Fruit fly (Drosophila melanogaster) whole organism, embryonic: ENCODE data around the gene CG8312.
A peak's percentile ranks its signal among the peaks of the same experiment; 100 is the strongest.

Experiments
- BtbVII ChIP-seq: fragments of 200-800 bp; sonication (Bioruptor generic); optimal IDR thresholded peaks from 3 replicates; lab custom pipeline; 2017; ENCODE audit warnings: missing biosample characterization, mild to moderate bottlenecking, missing genetic modification characterization
- CG10654 ChIP-seq: fragments of 200-800 bp; sonication (Bioruptor generic); optimal IDR thresholded peaks from 2 replicates; lab custom pipeline; 2016; ENCODE audit warnings: missing biosample characterization, missing genetic modification characterization
- CG12104 ChIP-seq: fragments of 200-800 bp; sonication (Bioruptor generic); optimal IDR thresholded peaks from 3 replicates; lab custom pipeline; 2016; ENCODE audit warnings: missing biosample characterization, missing genetic modification characterization
- CG12219 ChIP-seq: fragments of 200-800 bp; sonication (Bioruptor generic); optimal IDR thresholded peaks from 3 replicates; lab custom pipeline; 2018; ENCODE audit warnings: missing biosample characterization, mild to moderate bottlenecking, missing genetic modification characterization
- CG12659 ChIP-seq: fragments of 200-800 bp; sonication (Bioruptor generic); optimal IDR thresholded peaks from 3 replicates; lab custom pipeline; 2017; ENCODE audit warnings: mild to moderate bottlenecking, missing biosample characterization, missing genetic modification reagents, missing genetic modification characterization
- CG15011 ChIP-seq: fragments of 200-800 bp; sonication (Bioruptor generic); optimal IDR thresholded peaks from 3 replicates; lab custom pipeline; 2018; ENCODE audit warnings: missing biosample characterization, mild to moderate bottlenecking, missing genetic modification characterization
- CG17186 ChIP-seq: fragments of 200-800 bp; sonication (Bioruptor generic); optimal IDR thresholded peaks from 3 replicates; lab custom pipeline; 2017; ENCODE audit warnings: missing biosample characterization, missing genetic modification reagents, missing genetic modification characterization
- CG17359 ChIP-seq: fragments of 200-800 bp; sonication (Bioruptor generic); optimal IDR thresholded peaks from 3 replicates; lab custom pipeline; 2018; ENCODE audit warnings: missing biosample characterization, mild to moderate bottlenecking, missing genetic modification characterization, moderate library complexity
- CG17612 ChIP-seq: fragments of 200-800 bp; sonication (Bioruptor generic); IDR thresholded peaks from 2 replicates; pipeline ENCODE4 v1.3.6; 2022; ENCODE audit warnings: missing biosample characterization, missing genetic modification characterization
- CG17912 ChIP-seq: fragments of 200-800 bp; sonication (Bioruptor generic); optimal IDR thresholded peaks from 2 replicates; lab custom pipeline; 2018; ENCODE audit warnings: missing biosample characterization, mild to moderate bottlenecking, missing genetic modification characterization
- CG3065 ChIP-seq: fragments of 200-800 bp; sonication (Bioruptor generic); optimal IDR thresholded peaks from 2 replicates; lab custom pipeline; 2016; ENCODE audit warnings: missing biosample characterization, missing genetic modification characterization
- CG31388 ChIP-seq: fragments of 200-800 bp; sonication (Bioruptor generic); optimal IDR thresholded peaks from 2 replicates; lab custom pipeline; 2016; ENCODE audit warnings: missing biosample characterization, missing genetic modification characterization
- CG3726 ChIP-seq: fragments of 200-800 bp; sonication (Bioruptor generic); IDR thresholded peaks from 3 replicates; pipeline ENCODE4, ENCODE4 v1.3.6; 2022; ENCODE audit warnings: missing biosample characterization, missing genetic modification characterization
- CG3838 ChIP-seq: fragments of 200-800 bp; sonication (Bioruptor generic); optimal IDR thresholded peaks from 3 replicates; lab custom pipeline; 2016; ENCODE audit warnings: missing biosample characterization, missing genetic modification characterization
- CG4328 ChIP-seq: fragments of 200-800 bp; sonication (Bioruptor generic); optimal IDR thresholded peaks from 3 replicates; lab custom pipeline; 2017; ENCODE audit warnings: missing biosample characterization, missing genetic modification reagents, missing genetic modification characterization
- CG4854 ChIP-seq: fragments of 200-800 bp; sonication (Bioruptor generic); optimal IDR thresholded peaks from 2 replicates; lab custom pipeline; 2016; ENCODE audit warnings: missing biosample characterization, missing genetic modification characterization, inconsistent platforms
- CG6689 ChIP-seq: fragments of 200-800 bp; sonication (Bioruptor generic); IDR thresholded peaks from 2 replicates; pipeline ENCODE4 v1.3.6; 2022; ENCODE audit warnings: missing biosample characterization, missing genetic modification characterization
- Camta ChIP-seq: fragments of 200-800 bp; sonication (Bioruptor generic); optimal IDR thresholded peaks from 2 replicates; lab custom pipeline; 2016; ENCODE audit warnings: missing biosample characterization, missing genetic modification characterization
- ERR ChIP-seq: fragments of 200-800 bp; sonication (Bioruptor generic); optimal IDR thresholded peaks from 2 replicates; lab custom pipeline; 2016; ENCODE audit warnings: missing biosample characterization, missing genetic modification characterization
- Elba2 ChIP-seq: fragments of 200-800 bp; sonication (Bioruptor generic); optimal IDR thresholded peaks from 3 replicates; lab custom pipeline; 2016; ENCODE audit warnings: missing biosample characterization, missing genetic modification characterization
- Gsc ChIP-seq: fragments of 200-800 bp; sonication (Bioruptor generic); IDR thresholded peaks from 2 replicates; pipeline ENCODE4 v1.3.6; 2022; ENCODE audit warnings: missing biosample characterization, missing genetic modification characterization
- HmgZ ChIP-seq: fragments of 200-800 bp; sonication (Bioruptor generic); optimal IDR thresholded peaks from 2 replicates; lab custom pipeline; 2018; ENCODE audit warnings: missing biosample characterization, mild to moderate bottlenecking, missing genetic modification characterization
- Meics ChIP-seq: fragments of 200-800 bp; sonication (Bioruptor generic); optimal IDR thresholded peaks from 2 replicates; lab custom pipeline; 2017; ENCODE audit warnings: missing biosample characterization, mild to moderate bottlenecking, missing genetic modification characterization
- Oaz ChIP-seq: fragments of 200-800 bp; sonication (Bioruptor generic); IDR thresholded peaks from 2 replicates; pipeline ENCODE4 v1.3.6; 2022; ENCODE audit warnings: missing biosample characterization, missing genetic modification characterization
- Opbp ChIP-seq: fragments of 200-800 bp; sonication (Bioruptor generic); IDR thresholded peaks from 3 replicates; pipeline ENCODE4 v1.3.6; 2022; ENCODE audit warnings: missing biosample characterization, missing genetic modification characterization; ENCODE audit not compliant: partially characterized antibody
- Optix ChIP-seq: fragments of 200-800 bp; sonication (Bioruptor generic); IDR thresholded peaks from 3 replicates; pipeline ENCODE4 v1.3.6; 2022; ENCODE audit warnings: missing biosample characterization, missing genetic modification characterization
- Pdp1 ChIP-seq, 2 experiments: fragments of 200-800 bp; sonication (Bioruptor generic); optimal IDR thresholded peaks; 3 replicates each; lab custom pipeline; 2016; ENCODE audit warnings: missing biosample characterization in 2 of 2, missing genetic modification characterization in 2 of 2, mild to moderate bottlenecking in 1 of 2, moderate library complexity in 1 of 2
- Side ChIP-seq: fragments of 200-800 bp; sonication (Bioruptor generic); optimal IDR thresholded peaks from 2 replicates; lab custom pipeline; 2016; ENCODE audit warnings: missing biosample characterization, missing genetic modification characterization
- Six4 ChIP-seq: fragments of 200-800 bp; sonication (Bioruptor generic); optimal IDR thresholded peaks from 2 replicates; lab custom pipeline; 2016; ENCODE audit warnings: missing biosample characterization, missing genetic modification characterization
- Tbp ChIP-seq: fragments of >200 bp; optimal IDR thresholded peaks from 2 replicates; lab custom pipeline; 2018; ENCODE audit warnings: missing biosample characterization, missing genetic modification characterization
- ac ChIP-seq: fragments of 200-800 bp; sonication (Bioruptor generic); optimal IDR thresholded peaks from 3 replicates; lab custom pipeline; 2017; ENCODE audit warnings: missing biosample characterization, mild to moderate bottlenecking, missing genetic modification characterization
- ash1 ChIP-seq: fragments of 200-800 bp; sonication (Bioruptor generic); optimal IDR thresholded peaks from 2 replicates; lab custom pipeline; 2018; ENCODE audit warnings: missing biosample characterization, mild to moderate bottlenecking, missing genetic modification characterization
- az2 ChIP-seq: fragments of 200-800 bp; sonication (Bioruptor generic); optimal IDR thresholded peaks from 3 replicates; lab custom pipeline; 2016; ENCODE audit warnings: missing biosample characterization, missing genetic modification characterization
- bbx ChIP-seq: fragments of 200-800 bp; sonication (Bioruptor generic); IDR thresholded peaks from 2 replicates; pipeline ENCODE4 v1.3.6; 2022; ENCODE audit warnings: missing biosample characterization, missing genetic modification characterization; ENCODE audit not compliant: partially characterized antibody
- cas ChIP-seq: fragments of 200-800 bp; sonication (Bioruptor generic); IDR thresholded peaks from 2 replicates; pipeline ENCODE4 v1.3.6; 2022; ENCODE audit warnings: missing biosample characterization, missing genetic modification characterization
- cg ChIP-seq: fragments of 200-800 bp; sonication (Bioruptor generic); optimal IDR thresholded peaks from 3 replicates; lab custom pipeline; 2019; ENCODE audit warnings: missing biosample characterization, mild to moderate bottlenecking, missing genetic modification characterization, moderate library complexity
- chn ChIP-seq: fragments of 200-800 bp; sonication (Bioruptor generic); optimal IDR thresholded peaks from 2 replicates; lab custom pipeline; 2016; ENCODE audit warnings: missing biosample characterization, missing genetic modification characterization
- croc ChIP-seq: fragments of 200-800 bp; sonication (Bioruptor generic); conservative IDR thresholded peaks from 3 replicates; pipeline ENCODE4 v1.3.6; 2022; ENCODE audit warnings: missing biosample characterization, missing genetic modification characterization
- crp ChIP-seq, 2 experiments: fragments of 200-800 bp; sonication (Bioruptor generic); optimal IDR thresholded peaks; 2 replicates in 1 of 2; 3 replicates in 1 of 2; lab custom pipeline; 2017; ENCODE audit warnings: missing biosample characterization in 2 of 2, missing genetic modification characterization in 2 of 2, mild to moderate bottlenecking in 1 of 2, moderate library complexity in 1 of 2
- dan ChIP-seq: fragments of 200-800 bp; sonication (Bioruptor generic); IDR thresholded peaks from 2 replicates; pipeline ENCODE4 v1.3.6; 2022; ENCODE audit warnings: missing biosample characterization, missing genetic modification characterization
- dati ChIP-seq: fragments of 200-800 bp; sonication (Bioruptor generic); IDR thresholded peaks from 2 replicates; pipeline ENCODE4 v1.3.6; 2022; ENCODE audit warnings: missing biosample characterization, missing genetic modification characterization
- emc ChIP-seq: fragments of 200-800 bp; sonication (Bioruptor generic); optimal IDR thresholded peaks from 2 replicates; lab custom pipeline; 2016; ENCODE audit warnings: missing biosample characterization, missing genetic modification characterization
- hb ChIP-seq: fragments of 200-800 bp; sonication (Bioruptor generic); IDR thresholded peaks from 3 replicates; pipeline ENCODE4 v1.3.6; 2022; ENCODE audit warnings: missing biosample characterization, missing genetic modification characterization; ENCODE audit not compliant: partially characterized antibody
- lola ChIP-seq, 3 experiments: fragments of >200 bp in 2 of 3; fragments of 200-800 bp in 1 of 3; sonication (Bioruptor generic) in 1 of 3; optimal IDR thresholded peaks; 2 replicates each; lab custom pipeline; 2017 to 2019; ENCODE audit warnings: missing biosample characterization in 3 of 3, missing genetic modification characterization in 3 of 3, mild to moderate bottlenecking in 1 of 3, moderate library complexity in 1 of 3
- pfk ChIP-seq: fragments of 200-800 bp; sonication (Bioruptor generic); optimal IDR thresholded peaks from 2 replicates; lab custom pipeline; 2018; ENCODE audit warnings: missing biosample characterization, mild to moderate bottlenecking, missing genetic modification characterization, moderate library complexity
- pzg ChIP-seq: fragments of 200-800 bp; sonication (Bioruptor generic); optimal IDR thresholded peaks from 3 replicates; lab custom pipeline; 2018; ENCODE audit warnings: missing biosample characterization, mild to moderate bottlenecking, missing genetic modification characterization, moderate library complexity
- slp2 ChIP-seq: fragments of 200-800 bp; sonication (Bioruptor generic); optimal IDR thresholded peaks from 2 replicates; lab custom pipeline; 2016; ENCODE audit warnings: missing biosample characterization, missing genetic modification characterization
- sob ChIP-seq: fragments of 200-800 bp; sonication (Bioruptor generic); IDR thresholded peaks from 2 replicates; pipeline ENCODE4 v1.3.6; 2022; ENCODE audit warnings: missing biosample characterization, missing genetic modification characterization
- unpg ChIP-seq: fragments of 200-800 bp; sonication (Bioruptor generic); optimal IDR thresholded peaks from 3 replicates; lab custom pipeline; 2018; ENCODE audit warnings: missing biosample characterization, mild to moderate bottlenecking, missing genetic modification characterization, moderate library complexity

Gene CG8312

dm6 chr3R:9563240-9563992, 27.7 kb upstream of the CG8312 start, which contains the start of the genes CG9393 and Vps45 (continued):
- TF ChIP-seq cas (GFP tag; lab: Robert Waterston, UW), result 0 out of 2 replicates have a peak, but pooled peaks have one; percentile 36
- peak; percentile 0 for TF ChIP-seq CG17912
- peak; percentile 60 for TF ChIP-seq CG17186
- TF ChIP-seq CG17612, result no peak
- no peak for TF ChIP-seq dati (GFP tag; lab: Robert Waterston, UW)
- TF ChIP-seq CG12659 (GFP tag; lab: Kevin White, UChicago), result peak; percentile 78
- TF ChIP-seq ash1 (GFP tag; lab: Kevin White, UChicago), result no peak
- TF ChIP-seq ERR (GFP tag; lab: Kevin White, UChicago), result no peak
- TF ChIP-seq dan, result no peak
- peak; percentile 28 to 82 for TF ChIP-seq crp (GFP tag; optimal IDR thresholded peaks at IDR 0.05; lab: Kevin White, UChicago)
- TF ChIP-seq CG31388 (GFP tag; lab: Kevin White, UChicago), result peak; percentile 13
- peak; percentile 48 for TF ChIP-seq az2 (GFP tag; lab: Kevin White, UChicago)
- TF ChIP-seq slp2 (GFP tag; lab: Kevin White, UChicago), result no peak
- TF ChIP-seq emc (GFP tag; lab: Kevin White, UChicago), result peak; percentile 37
- no peak for TF ChIP-seq unpg (GFP tag; lab: Kevin White, UChicago)
- no peak for TF ChIP-seq ac (GFP tag; lab: Kevin White, UChicago)
- peak; percentile 41 for TF ChIP-seq CG17359 (tag; lab: Kevin White, UChicago)
- peak; percentile 16 for TF ChIP-seq CG4328 (GFP tag; lab: Kevin White, UChicago)
- 0 out of 3 replicates have a peak, but pooled peaks have one; percentile 23 for TF ChIP-seq croc (GFP tag; lab: Robert Waterston, UW)
- TF ChIP-seq pzg, result peak; percentile 80
- TF ChIP-seq chn (GFP tag; lab: Kevin White, UChicago), result peak; percentile 83
- no peak for TF ChIP-seq CG12219 (GFP tag; lab: Kevin White, UChicago)
- peak; percentile 18 for TF ChIP-seq Tbp (GFP tag; lab: Kevin White, UChicago)
- peak; percentile 23 for TF ChIP-seq Side
- peak; percentile 75 for TF ChIP-seq HmgZ (tag; lab: Kevin White, UChicago)
- 0 out of 2 replicates have a peak, but pooled peaks have one; percentile 55 for TF ChIP-seq CG6689 (GFP tag; lab: Robert Waterston, UW)
- no peak for TF ChIP-seq CG15011 (GFP tag; lab: Kevin White, UChicago)
- no peak for TF ChIP-seq CG3838 (GFP tag; lab: Kevin White, UChicago)
- TF ChIP-seq Camta (GFP tag; lab: Kevin White, UChicago), result peak; percentile 54
- peak; percentile 43 for TF ChIP-seq CG4854 (GFP tag; lab: Kevin White, UChicago)
- TF ChIP-seq CG10654, result peak; percentile 59
- no peak for TF ChIP-seq Gsc
- peak; percentile 27 for TF ChIP-seq CG12104 (GFP tag; lab: Kevin White, UChicago)
- TF ChIP-seq Opbp, result peak; percentile 90
- TF ChIP-seq pfk (GFP tag; lab: Kevin White, UChicago), result no peak
- TF ChIP-seq sob, result peak; percentile 71; the same call in 1 of the 2 replicates
- no peak for TF ChIP-seq Oaz
- TF ChIP-seq Six4, result peak; percentile 31
- no peak for TF ChIP-seq Meics (GFP tag; lab: Kevin White, UChicago)
- no peak for TF ChIP-seq CG3726 (GFP tag; lab: Robert Waterston, UW)
- peak in 1 of 3 experiments; percentile 56 for TF ChIP-seq lola (GFP tag; optimal IDR thresholded peaks at IDR 0.05; lab: Kevin White, UChicago)
- TF ChIP-seq CG3065 (GFP tag; lab: Kevin White, UChicago), result peak; percentile 48
- TF ChIP-seq BtbVII (GFP tag; lab: Kevin White, UChicago), result no peak
- peak; percentile 13 for TF ChIP-seq Elba2 (GFP tag; lab: Kevin White, UChicago)
- peak; percentile 92 for TF ChIP-seq bbx
- peak; percentile 68 to 94 for TF ChIP-seq Pdp1 (GFP tag; optimal IDR thresholded peaks at IDR 0.05; lab: Kevin White, UChicago)
- TF ChIP-seq hb (GFP tag; lab: Robert Waterston, UW), result peak; percentile 93
- TF ChIP-seq cg (GFP tag; lab: Kevin White, UChicago), result no peak
- 0 out of 3 replicates have a peak, but pooled peaks have one; percentile 7 for TF ChIP-seq Optix
